Worm (Caenorhabditis elegans) whole organism, L4/young adult: ENCODE measurements around the gene emre-1.

Source experiments
- W03F9.2 ChIP-seq: fragments of 150-350 bp; optimal IDR thresholded peaks from 2 replicates; lab custom pipeline; 2014; ENCODE audit warnings: missing biosample characterization, missing genetic modification characterization
- dao-5 ChIP-seq: sonication (generic microtip); optimal IDR thresholded peaks from 2 replicates; lab custom pipeline; 2016; ENCODE audit warnings: missing genotype, missing genetic modification characterization, moderate library complexity, missing compliant biosample characterization
- him-1 ChIP-seq: sonication (generic microtip); optimal IDR thresholded peaks from 2 replicates; lab custom pipeline; 2016; ENCODE audit warnings: missing genotype, missing genetic modification reagents, missing genetic modification characterization, missing compliant biosample characterization

The emre-1 gene

DNA sequence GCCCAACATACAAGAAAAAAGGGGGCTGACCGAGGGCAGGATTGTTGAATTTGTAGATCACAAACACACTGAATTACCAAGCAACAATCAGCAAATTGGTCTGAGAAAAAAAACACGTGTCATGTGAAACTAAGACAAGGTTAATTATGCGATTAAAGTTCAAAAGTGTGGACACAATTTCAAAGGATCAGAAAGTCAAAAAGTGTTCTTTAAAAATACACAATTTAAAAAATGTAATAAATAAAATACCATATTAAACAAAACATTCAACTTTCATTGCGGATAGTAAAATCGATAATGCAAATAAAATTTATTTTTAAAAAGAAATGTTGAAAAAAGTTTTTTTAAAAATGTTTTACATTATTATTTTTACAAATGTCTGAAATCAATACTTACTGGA, 19.6 kb downstream of the emre-1 start, which contains the start of gene cutl-3:
Gene cutl-3 (minus strand): TSS at position 101 of the 400 bp plus-strand sequence.
- TF ChIP-seq him-1 (tag; lab: Kevin White, UChicago) = no peak
- TF ChIP-seq dao-5 (tag; lab: Kevin White, UChicago) = no peak
- no peak for TF ChIP-seq W03F9.2 (tag; lab: Kevin White, UChicago)

ce11 chrX:15003891-15004550, 24.5 kb downstream of the emre-1 start, which contains the start of gene slc-25A18.1:
Gene slc-25A18.1, minus strand, starts transcription at chrX:15003941.
- TF ChIP-seq dao-5 (tag; lab: Kevin White, UChicago) = no peak
- no peak for TF ChIP-seq W03F9.2 (tag; lab: Kevin White, UChicago)
- TF ChIP-seq him-1 (tag; lab: Kevin White, UChicago) = no peak

DNA sequence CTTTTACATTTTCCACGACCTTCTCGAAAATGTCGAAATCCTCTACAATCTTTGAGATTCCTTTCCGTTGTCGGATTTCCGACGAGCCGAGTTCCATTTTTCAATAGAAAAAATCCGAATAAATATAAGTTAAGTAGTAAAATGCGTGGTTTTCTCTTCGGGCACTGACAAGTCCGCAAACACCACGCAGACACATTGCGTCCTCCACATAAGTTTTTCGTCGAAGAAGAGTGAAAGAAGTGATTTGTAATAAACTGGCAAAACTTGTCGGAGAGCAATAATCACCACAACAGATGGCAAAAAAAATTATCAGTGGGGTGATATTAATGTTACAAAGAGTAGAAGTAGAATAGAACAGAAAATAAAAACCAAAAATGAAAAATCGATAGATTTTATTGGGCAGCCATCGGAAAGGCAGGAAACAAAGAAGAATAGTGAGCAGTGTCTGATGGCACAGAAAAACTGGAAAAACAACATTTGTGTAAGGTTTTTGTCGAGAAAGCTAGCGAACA, 27.4 kb downstream of the emre-1 start, which contains the start of gene ergi-2:
Gene ergi-2 (minus strand): TSS at position 462 of the 512 bp plus-strand sequence.
- TF ChIP-seq him-1 (tag; lab: Kevin White, UChicago) (no peak), W03F9.2 (tag; lab: Kevin White, UChicago) (no peak), dao-5 (tag; lab: Kevin White, UChicago) (no peak)

- no peak for TF ChIP-seq W03F9.2 (tag; lab: Kevin White, UChicago)
- TF ChIP-seq him-1 (tag; lab: Kevin White, UChicago) = no peak
- TF ChIP-seq dao-5 (tag; lab: Kevin White, UChicago) = no peak
Measured at ce11 chrX:15008697-15009096, 29.2 kb downstream of the emre-1 start.

DNA sequence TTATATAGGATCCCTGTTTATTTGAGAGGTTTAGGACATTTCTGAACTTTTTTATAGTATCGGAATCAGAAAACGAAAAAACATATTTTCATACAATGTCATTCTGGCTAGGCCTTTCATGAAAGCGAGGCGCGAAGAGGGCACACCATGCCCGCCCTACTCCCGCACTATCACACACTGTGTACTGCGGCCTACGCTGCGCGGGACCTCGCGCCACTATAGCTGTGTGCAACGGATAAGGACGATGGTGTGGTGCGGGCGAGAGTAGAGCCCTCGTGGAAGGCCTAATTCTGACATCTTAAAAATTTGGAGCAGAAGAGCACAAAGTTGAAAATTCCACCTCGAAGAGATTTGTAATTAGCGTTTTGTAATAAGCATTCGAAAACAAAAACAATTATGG, 31.5 kb downstream of the emre-1 start:
- TF ChIP-seq W03F9.2 (tag; lab: Kevin White, UChicago) = no peak
- no peak for TF ChIP-seq him-1 (tag; lab: Kevin White, UChicago)
- TF ChIP-seq dao-5 (tag; lab: Kevin White, UChicago) = no peak

DNA sequence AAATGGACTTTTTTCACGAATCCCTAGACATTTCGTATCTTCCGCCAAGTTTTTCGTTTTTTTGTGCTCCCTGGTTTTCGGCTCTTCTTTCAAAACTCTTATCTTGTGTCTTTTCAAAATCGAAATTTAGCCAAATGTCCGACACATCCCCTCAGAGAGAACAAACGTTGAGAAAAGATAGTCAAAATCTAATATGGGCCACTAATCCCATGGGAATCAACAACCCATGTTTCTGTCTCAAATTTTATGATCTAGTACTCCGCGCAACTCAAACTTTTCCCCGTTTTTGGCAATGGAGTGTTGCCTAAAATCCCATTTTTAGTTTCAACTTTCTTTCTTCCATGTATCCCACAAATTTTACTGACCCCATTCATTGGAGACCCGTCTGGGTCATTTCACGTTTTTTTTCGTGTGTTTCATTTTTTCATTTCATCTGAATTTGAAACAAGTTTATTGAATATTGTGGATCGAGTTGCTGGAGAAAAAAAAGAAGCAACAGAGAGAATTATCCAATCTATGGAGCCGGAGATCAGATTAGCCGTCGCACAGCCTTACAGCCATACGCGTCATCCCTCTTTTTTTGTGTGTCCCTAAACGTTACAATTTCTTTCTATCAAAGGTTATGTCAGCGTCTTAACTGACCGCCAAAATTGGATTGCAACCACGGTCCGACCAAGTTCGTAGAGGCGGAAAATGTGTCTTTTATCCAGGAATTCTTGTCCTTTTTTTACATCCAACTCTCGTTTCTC, 32.2 kb downstream of the emre-1 start:
- TF ChIP-seq dao-5 (tag; lab: Kevin White, UChicago) = no peak
- TF ChIP-seq him-1 (tag; lab: Kevin White, UChicago) = no peak
- no peak for TF ChIP-seq W03F9.2 (tag; lab: Kevin White, UChicago)

DNA sequence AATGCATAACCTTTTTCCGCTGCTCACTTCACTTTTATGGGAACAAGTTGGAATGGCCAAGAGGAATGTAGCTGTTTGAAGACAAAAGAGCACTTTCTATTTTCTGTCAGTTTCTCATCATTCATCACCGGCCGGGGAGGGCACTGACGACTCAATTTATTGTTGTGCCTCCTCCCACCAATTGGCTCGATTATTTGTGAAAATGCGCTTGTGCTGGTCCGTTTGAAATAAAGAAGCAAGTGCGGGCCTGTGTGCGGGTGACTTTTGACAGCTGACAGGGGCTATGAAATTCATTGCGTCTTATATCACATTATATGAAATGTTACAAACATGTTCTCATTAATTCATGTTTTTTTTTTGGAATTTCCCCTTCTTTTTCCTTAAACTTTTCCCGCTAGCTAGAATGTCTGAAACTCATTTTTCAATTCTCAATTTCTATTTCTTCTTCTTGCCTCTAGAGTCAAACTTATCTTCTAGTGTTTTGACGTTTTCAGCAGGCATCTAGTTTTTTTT, 34.5 kb downstream of the emre-1 start:
- TF ChIP-seq him-1 (tag; lab: Kevin White, UChicago) = no peak
- TF ChIP-seq dao-5 (tag; lab: Kevin White, UChicago) = no peak
- TF ChIP-seq W03F9.2 (tag; lab: Kevin White, UChicago) = no peak

ce11 chrX:15016102-15016501, 36.6 kb downstream of the emre-1 start:
- TF ChIP-seq W03F9.2 (tag; lab: Kevin White, UChicago) (no peak), him-1 (tag; lab: Kevin White, UChicago) (no peak), dao-5 (tag; lab: Kevin White, UChicago) (no peak)

DNA sequence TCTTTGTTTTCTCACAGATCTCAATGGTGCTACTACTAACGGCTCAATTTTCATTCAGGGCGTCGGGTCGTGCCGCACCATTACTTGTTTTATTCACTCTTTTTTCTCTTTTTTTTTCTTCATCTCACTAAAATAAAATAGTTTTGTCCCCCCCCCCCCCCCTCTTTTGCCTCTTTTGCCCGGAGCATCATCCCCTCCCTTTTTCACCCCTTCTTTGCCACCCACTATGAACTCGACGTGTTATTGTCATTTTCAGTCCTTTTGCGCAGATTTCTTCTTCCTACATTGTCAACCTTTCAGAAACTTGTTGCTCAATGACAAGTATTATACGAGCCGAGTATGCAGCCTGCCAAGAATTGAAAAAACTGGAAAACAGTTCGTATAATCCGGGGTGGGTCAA, 46.5 kb downstream of the emre-1 start, which contains the start of gene seb-3:
Gene seb-3 (plus strand): TSS at position 301 of the 400 bp plus-strand sequence.
- no peak for TF ChIP-seq dao-5 (tag; lab: Kevin White, UChicago)
- no peak for TF ChIP-seq W03F9.2 (tag; lab: Kevin White, UChicago)
- no peak for TF ChIP-seq him-1 (tag; lab: Kevin White, UChicago)

DNA sequence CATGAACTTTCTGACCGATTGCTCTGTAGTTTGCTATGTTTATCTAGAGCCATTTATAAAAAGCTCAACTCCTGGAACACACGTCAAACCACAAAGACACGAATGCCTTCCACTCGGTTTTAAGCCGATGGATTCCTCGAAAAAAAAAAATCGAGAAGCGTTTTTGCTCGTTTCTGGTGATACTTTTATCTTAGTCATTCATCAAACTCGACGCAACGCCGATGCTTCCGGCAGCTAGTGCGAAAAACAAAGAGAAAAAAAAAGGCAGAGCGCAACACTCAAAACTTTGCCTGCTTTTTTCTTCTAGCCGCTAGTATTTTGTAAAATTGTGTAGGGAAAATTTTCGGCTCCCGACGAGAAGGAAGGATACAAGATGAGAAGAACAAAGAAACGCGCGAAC, 48.1 kb downstream of the emre-1 start:
- TF ChIP-seq him-1 (tag; lab: Kevin White, UChicago) (no peak), dao-5 (tag; lab: Kevin White, UChicago) (no peak), W03F9.2 (tag; lab: Kevin White, UChicago) (no peak)

ce11 chrX:15027997-15028396, 48.5 kb downstream of the emre-1 start:
- no peak for TF ChIP-seq W03F9.2 (tag; lab: Kevin White, UChicago)
- TF ChIP-seq him-1 (tag; lab: Kevin White, UChicago) = no peak
- no peak for TF ChIP-seq dao-5 (tag; lab: Kevin White, UChicago)
